Fruit fly (Drosophila melanogaster): ENCODE results near the gene GstO1.

GstO1 gene

DNA sequence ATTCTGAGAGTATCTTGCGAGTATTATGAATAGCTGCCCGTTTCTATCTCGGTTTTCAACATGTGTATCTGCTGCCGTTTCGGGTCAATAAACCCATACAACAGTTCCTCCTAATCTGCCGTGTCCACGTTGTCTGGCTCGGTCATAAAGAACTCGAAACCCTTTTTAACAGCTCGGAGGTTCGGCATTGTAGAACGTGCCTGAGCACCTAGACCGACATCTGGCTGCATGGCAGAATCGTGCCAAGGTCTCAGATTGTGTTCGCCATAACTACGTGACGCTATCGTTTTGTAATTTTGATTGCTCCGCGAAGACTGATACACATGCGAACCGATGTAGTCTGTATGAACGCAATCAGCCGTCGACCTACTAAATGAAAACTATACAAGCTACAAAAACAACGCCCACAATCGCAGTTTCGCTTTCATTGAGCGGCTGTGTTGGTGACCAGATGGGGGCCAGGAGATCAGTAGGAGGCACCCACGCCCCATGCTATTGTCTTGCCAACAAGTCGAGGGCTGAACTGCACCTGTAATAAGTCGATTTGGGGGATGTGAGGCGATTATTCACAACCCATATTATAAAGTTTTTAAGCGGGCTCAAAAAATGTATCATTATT lies 29.5 kb upstream of the GstO1 start (continued):
- TF ChIP-seq fru (optimal IDR thresholded peaks at IDR 0.05) = no peak
- no peak for TF ChIP-seq HLHmδ (GFP tag; optimal IDR thresholded peaks at IDR 0.05)
- peak; percentile 74 for TF ChIP-seq ftz-f1 (GFP tag; optimal IDR thresholded peaks at IDR 0.05)
- TF ChIP-seq Atf6 (GFP tag; IDR thresholded peaks at IDR 0.05) = no peak
- no peak for TF ChIP-seq HHEX (GFP tag; optimal IDR thresholded peaks at IDR 0.05)
- TF ChIP-seq scrt (GFP tag; optimal IDR thresholded peaks at IDR 0.05) = no peak
- TF ChIP-seq lov (optimal IDR thresholded peaks at IDR 0.05) = no peak
- no peak for TF ChIP-seq lov (GFP tag; IDR thresholded peaks at IDR 0.05)
- no peak for TF ChIP-seq CG6791 (GFP tag; IDR thresholded peaks at IDR 0.05; ENCODE audit: partially characterized antibody)
- peak; percentile 76 for TF ChIP-seq Med (GFP tag)
- TF ChIP-seq Hey (tag; optimal IDR thresholded peaks at IDR 0.05) = no peak
- TF ChIP-seq Usf (GFP tag; optimal IDR thresholded peaks at IDR 0.05) = no peak
- TF ChIP-seq CG31388 (GFP tag; optimal IDR thresholded peaks at IDR 0.05) = no peak
- no peak for TF ChIP-seq CHES-1-like (GFP tag; optimal IDR thresholded peaks at IDR 0.05)
- TF ChIP-seq CG13775 (GFP tag; optimal IDR thresholded peaks at IDR 0.05) = no peak
- no peak for TF ChIP-seq ato (GFP tag; IDR thresholded peaks at IDR 0.05; ENCODE audit: partially characterized antibody)
- TF ChIP-seq CG15601 (tag; optimal IDR thresholded peaks at IDR 0.05) = no peak
- TF ChIP-seq Hr78 (GFP tag; optimal IDR thresholded peaks at IDR 0.05) = no peak
- TF ChIP-seq tup (GFP tag; optimal IDR thresholded peaks at IDR 0.05) = no peak
- peak; percentile 60 for TF ChIP-seq cad (GFP tag; optimal IDR thresholded peaks at IDR 0.05)
- TF ChIP-seq CG11085 (GFP tag; IDR thresholded peaks at IDR 0.05) = no peak
- no peak for TF ChIP-seq sens-2 (GFP tag; IDR thresholded peaks at IDR 0.05)
- no peak for TF ChIP-seq Meics (GFP tag; optimal IDR thresholded peaks at IDR 0.05)
- TF ChIP-seq CG5245 (GFP tag; optimal IDR thresholded peaks at IDR 0.05) = no peak
- TF ChIP-seq grn (GFP tag; optimal IDR thresholded peaks at IDR 0.05) = peak; percentile 26
- no peak for TF ChIP-seq CG31224 (GFP tag; IDR thresholded peaks at IDR 0.05)
- no peak for TF ChIP-seq CG11398 (GFP tag; optimal IDR thresholded peaks at IDR 0.05)
- TF ChIP-seq mam (GFP tag; optimal IDR thresholded peaks at IDR 0.05) = no peak
- TF ChIP-seq hbn (GFP tag; IDR thresholded peaks at IDR 0.05; ENCODE audit: partially characterized antibody) = no peak
- no peak for TF ChIP-seq Awh (GFP tag; IDR thresholded peaks at IDR 0.05)
- no peak for TF ChIP-seq dmrt11E (tag; optimal IDR thresholded peaks at IDR 0.05)
- TF ChIP-seq tll (GFP tag; optimal IDR thresholded peaks at IDR 0.05) = peak in 1 of 2 experiments; percentile 23
- peak; percentile 57 for TF ChIP-seq exex (tag; optimal IDR thresholded peaks at IDR 0.05)
- no peak for TF ChIP-seq Oli (tag; optimal IDR thresholded peaks at IDR 0.05)
- TF ChIP-seq Deaf1 (tag; optimal IDR thresholded peaks at IDR 0.05) = peak; percentile 19
- TF ChIP-seq CG10654 (GFP tag; optimal IDR thresholded peaks at IDR 0.05) = no peak
- no peak for TF ChIP-seq Dad (GFP tag; optimal IDR thresholded peaks at IDR 0.05)
- peak; percentile 66 for TF ChIP-seq sug (tag; optimal IDR thresholded peaks at IDR 0.05)
- TF ChIP-seq Atf-2 (GFP tag; optimal IDR thresholded peaks at IDR 0.05) = no peak
- no peak for TF ChIP-seq grau (tag; optimal IDR thresholded peaks at IDR 0.05)
- TF ChIP-seq HLH54F (GFP tag; optimal IDR thresholded peaks at IDR 0.05) = no peak
- peak; percentile 19 for TF ChIP-seq CG34376 (GFP tag; optimal IDR thresholded peaks at IDR 0.05)
- peak in 1 of 2 experiments; percentile 62 for TF ChIP-seq Pdp1 (GFP tag; optimal IDR thresholded peaks at IDR 0.05)
- no peak for TF ChIP-seq ab (GFP tag; optimal IDR thresholded peaks at IDR 0.05)
- TF ChIP-seq CG8089 (GFP tag; optimal IDR thresholded peaks at IDR 0.05) = no peak
- TF ChIP-seq cwo (GFP tag; optimal IDR thresholded peaks at IDR 0.05) = peak; percentile 76
- no peak for TF ChIP-seq Scr (GFP tag; IDR thresholded peaks at IDR 0.05; ENCODE audit: partially characterized antibody)
- peak; percentile 27; the same call in 1 of the 3 replicates for TF ChIP-seq ci (GFP tag; IDR thresholded peaks at IDR 0.05)
- TF ChIP-seq E2f2 (GFP tag; IDR thresholded peaks at IDR 0.05) = no peak

All from whole organism, embryonic.